Worm (Caenorhabditis elegans) whole organism, late embryonic: ENCODE measurements around the gene bnc-1.

Experiments
- C08G9.2 ChIP-seq: sonication (generic microtip); optimal IDR thresholded peaks from 2 replicates; lab custom pipeline; 2016; ENCODE audit warnings: mild to moderate bottlenecking, missing genetic modification characterization, moderate library complexity, missing compliant biosample characterization
- C38D4.7 ChIP-seq: fragments of 200-800 bp; sonication (Bioruptor generic); optimal IDR thresholded peaks from 2 replicates; lab custom pipeline; 2018; ENCODE audit warnings: mild to moderate bottlenecking, missing genetic modification characterization, moderate library complexity, missing compliant biosample characterization
- F13H6.1 ChIP-seq: sonication (generic microtip); optimal IDR thresholded peaks from 2 replicates; lab custom pipeline; 2016; ENCODE audit warnings: missing genetic modification characterization, missing compliant biosample characterization
- Y22D7AL.16 ChIP-seq: sonication (generic microtip); optimal IDR thresholded peaks from 2 replicates; lab custom pipeline; 2016; ENCODE audit warnings: missing genetic modification characterization, missing compliant biosample characterization
- ama-1 ChIP-seq: fragments of 150-350 bp; optimal IDR thresholded peaks from 2 replicates; lab custom pipeline; 2014
- ceh-14 ChIP-seq: sonication (generic microtip); optimal IDR thresholded peaks from 2 replicates; lab custom pipeline; 2016; ENCODE audit warnings: missing genotype, missing genetic modification characterization, missing compliant biosample characterization
- ceh-18 ChIP-seq: sonication (generic microtip); optimal IDR thresholded peaks from 2 replicates; lab custom pipeline; 2016; ENCODE audit warnings: missing genetic modification characterization, missing compliant biosample characterization
- ceh-19 ChIP-seq: fragments of 200-800 bp; sonication (Bioruptor generic); optimal IDR thresholded peaks from 2 replicates; lab custom pipeline; 2018; ENCODE audit warnings: mild to moderate bottlenecking, missing genetic modification characterization, missing compliant biosample characterization
- ceh-2 ChIP-seq: sonication (generic microtip); optimal IDR thresholded peaks from 2 replicates; lab custom pipeline; 2016; ENCODE audit warnings: missing genotype, missing genetic modification characterization, missing compliant biosample characterization
- ceh-22 ChIP-seq: sonication (generic microtip); optimal IDR thresholded peaks from 2 replicates; lab custom pipeline; 2017; ENCODE audit warnings: missing biosample characterization, missing genetic modification characterization
- ceh-30 ChIP-seq: fragments of 150-350 bp; optimal IDR thresholded peaks from 2 replicates; lab custom pipeline; 2014; ENCODE audit warnings: missing biosample characterization, missing genetic modification characterization
- ceh-31 ChIP-seq: sonication (generic microtip); optimal IDR thresholded peaks from 2 replicates; lab custom pipeline; 2016; ENCODE audit warnings: missing genetic modification characterization, missing compliant biosample characterization
- ceh-34 ChIP-seq: sonication (generic microtip); optimal IDR thresholded peaks from 2 replicates; lab custom pipeline; 2016; ENCODE audit warnings: mild to moderate bottlenecking, missing genetic modification characterization, missing compliant biosample characterization
- ceh-6 ChIP-seq: fragments of 200-800 bp; sonication (Bioruptor generic); optimal IDR thresholded peaks from 2 replicates; lab custom pipeline; 2018; ENCODE audit warnings: mild to moderate bottlenecking, missing genetic modification characterization, missing compliant biosample characterization
- ceh-9 ChIP-seq: sonication (generic microtip); optimal IDR thresholded peaks from 2 replicates; lab custom pipeline; 2016; ENCODE audit warnings: mild to moderate bottlenecking, missing genetic modification characterization, inconsistent platforms, missing compliant biosample characterization
- che-1 ChIP-seq: sonication (generic microtip); optimal IDR thresholded peaks from 2 replicates; lab custom pipeline; 2016; ENCODE audit warnings: mild to moderate bottlenecking, missing genetic modification characterization, missing compliant biosample characterization
- dve-1 ChIP-seq: sonication (generic microtip); optimal IDR thresholded peaks from 2 replicates; lab custom pipeline; 2017; ENCODE audit warnings: antibody characterized with exemption, mild to moderate bottlenecking, missing genetic modification characterization, missing compliant biosample characterization
- elt-2 ChIP-seq: sonication (generic microtip); optimal IDR thresholded peaks from 2 replicates; lab custom pipeline; 2016; ENCODE audit warnings: missing genetic modification reagents, missing genetic modification characterization, missing compliant biosample characterization
- elt-4 ChIP-seq: sonication (generic microtip); optimal IDR thresholded peaks from 2 replicates; lab custom pipeline; 2016; ENCODE audit warnings: missing genetic modification characterization, missing compliant biosample characterization
- eyg-1 ChIP-seq: sonication (generic microtip); optimal IDR thresholded peaks from 2 replicates; lab custom pipeline; 2016; ENCODE audit warnings: missing genotype, missing genetic modification characterization, missing compliant biosample characterization
- fkh-10 ChIP-seq: fragments of 150-350 bp; optimal IDR thresholded peaks from 2 replicates; lab custom pipeline; 2014; ENCODE audit warnings: missing biosample characterization, missing genetic modification reagents, missing genetic modification characterization
- fkh-6 ChIP-seq: sonication (generic microtip); optimal IDR thresholded peaks from 2 replicates; lab custom pipeline; 2016; ENCODE audit warnings: missing genetic modification characterization, missing compliant biosample characterization
- gmeb-2 ChIP-seq: sonication (generic microtip); optimal IDR thresholded peaks from 2 replicates; lab custom pipeline; 2016; ENCODE audit warnings: missing genetic modification characterization, inconsistent platforms, missing compliant biosample characterization
- hlh-13 ChIP-seq: fragments of 200-800 bp; sonication (Bioruptor generic); optimal IDR thresholded peaks from 2 replicates; lab custom pipeline; 2018; ENCODE audit warnings: mild to moderate bottlenecking, missing genetic modification characterization, missing compliant biosample characterization
- hlh-15 ChIP-seq: sonication (generic microtip); optimal IDR thresholded peaks from 2 replicates; lab custom pipeline; 2016; ENCODE audit warnings: missing genetic modification characterization, missing compliant biosample characterization
- hlh-30 ChIP-seq: sonication (generic microtip); optimal IDR thresholded peaks from 2 replicates; lab custom pipeline; 2017; ENCODE audit warnings: antibody characterized with exemption, missing genetic modification characterization, missing compliant biosample characterization; ENCODE audit not compliant: insufficient read depth
- hlh-6 ChIP-seq: sonication (generic microtip); optimal IDR thresholded peaks from 2 replicates; lab custom pipeline; 2016; ENCODE audit warnings: missing genotype, missing genetic modification characterization, missing compliant biosample characterization
- hlh-8 ChIP-seq: sonication (generic microtip); optimal IDR thresholded peaks from 2 replicates; lab custom pipeline; 2016; ENCODE audit warnings: missing genotype, missing genetic modification characterization, missing compliant biosample characterization
- mec-3 ChIP-seq: sonication (generic microtip); optimal IDR thresholded peaks from 2 replicates; lab custom pipeline; 2016; ENCODE audit warnings: borderline replicate concordance, missing genetic modification characterization, missing compliant biosample characterization
- nfya-1 ChIP-seq: sonication (generic microtip); optimal IDR thresholded peaks from 2 replicates; lab custom pipeline; 2017; ENCODE audit warnings: missing genetic modification characterization, mild to moderate bottlenecking, missing compliant biosample characterization, antibody characterized with exemption, moderate library complexity
- nhr-232 ChIP-seq: sonication (generic microtip); optimal IDR thresholded peaks from 2 replicates; lab custom pipeline; 2016; ENCODE audit warnings: missing genetic modification characterization, missing compliant biosample characterization
- pax-1 ChIP-seq: fragments of 150-350 bp; optimal IDR thresholded peaks from 2 replicates; lab custom pipeline; 2014; ENCODE audit warnings: missing biosample characterization, missing genetic modification characterization
- pha-2 ChIP-seq: sonication (generic microtip); optimal IDR thresholded peaks from 2 replicates; lab custom pipeline; 2017; ENCODE audit warnings: mild to moderate bottlenecking, missing genetic modification characterization, missing compliant biosample characterization
- pros-1 ChIP-seq: fragments of 150-350 bp; optimal IDR thresholded peaks from 2 replicates; lab custom pipeline; 2014; ENCODE audit warnings: missing biosample characterization, missing genetic modification reagents, missing genetic modification characterization
- ref-2 ChIP-seq: sonication (generic microtip); optimal IDR thresholded peaks from 2 replicates; lab custom pipeline; 2016; ENCODE audit warnings: missing genetic modification characterization, missing compliant biosample characterization
- rnt-1 ChIP-seq: sonication (generic microtip); optimal IDR thresholded peaks from 2 replicates; lab custom pipeline; 2016; ENCODE audit warnings: missing genetic modification characterization, missing compliant biosample characterization
- sox-4 ChIP-seq: sonication (generic microtip); optimal IDR thresholded peaks from 2 replicates; lab custom pipeline; 2017; ENCODE audit warnings: mild to moderate bottlenecking, missing genetic modification characterization, inconsistent platforms, missing compliant biosample characterization
- syd-9 ChIP-seq: sonication (generic microtip); optimal IDR thresholded peaks from 2 replicates; lab custom pipeline; 2016; ENCODE audit warnings: mild to moderate bottlenecking, missing genetic modification characterization, moderate library complexity, missing compliant biosample characterization
- tbx-2 ChIP-seq: sonication (generic microtip); optimal IDR thresholded peaks from 2 replicates; lab custom pipeline; 2016; ENCODE audit warnings: missing genetic modification characterization, missing compliant biosample characterization
- tbx-7 ChIP-seq: sonication (generic microtip); optimal IDR thresholded peaks from 2 replicates; lab custom pipeline; 2016; ENCODE audit warnings: missing genotype, missing genetic modification characterization, missing compliant biosample characterization
- unc-42 ChIP-seq: sonication (generic microtip); optimal IDR thresholded peaks from 2 replicates; lab custom pipeline; 2016; ENCODE audit warnings: missing genotype, missing genetic modification characterization, missing compliant biosample characterization
- unc-86 ChIP-seq: sonication (generic microtip); optimal IDR thresholded peaks from 2 replicates; lab custom pipeline; 2016; ENCODE audit warnings: missing genetic modification characterization, missing compliant biosample characterization
- zip-5 ChIP-seq: sonication (generic microtip); optimal IDR thresholded peaks from 2 replicates; lab custom pipeline; 2016; ENCODE audit warnings: missing genetic modification characterization, missing compliant biosample characterization
- ztf-16 ChIP-seq: sonication (generic microtip); optimal IDR thresholded peaks from 2 replicates; lab custom pipeline; 2017; ENCODE audit warnings: missing genetic modification characterization, missing compliant biosample characterization

Gene bnc-1

DNA sequence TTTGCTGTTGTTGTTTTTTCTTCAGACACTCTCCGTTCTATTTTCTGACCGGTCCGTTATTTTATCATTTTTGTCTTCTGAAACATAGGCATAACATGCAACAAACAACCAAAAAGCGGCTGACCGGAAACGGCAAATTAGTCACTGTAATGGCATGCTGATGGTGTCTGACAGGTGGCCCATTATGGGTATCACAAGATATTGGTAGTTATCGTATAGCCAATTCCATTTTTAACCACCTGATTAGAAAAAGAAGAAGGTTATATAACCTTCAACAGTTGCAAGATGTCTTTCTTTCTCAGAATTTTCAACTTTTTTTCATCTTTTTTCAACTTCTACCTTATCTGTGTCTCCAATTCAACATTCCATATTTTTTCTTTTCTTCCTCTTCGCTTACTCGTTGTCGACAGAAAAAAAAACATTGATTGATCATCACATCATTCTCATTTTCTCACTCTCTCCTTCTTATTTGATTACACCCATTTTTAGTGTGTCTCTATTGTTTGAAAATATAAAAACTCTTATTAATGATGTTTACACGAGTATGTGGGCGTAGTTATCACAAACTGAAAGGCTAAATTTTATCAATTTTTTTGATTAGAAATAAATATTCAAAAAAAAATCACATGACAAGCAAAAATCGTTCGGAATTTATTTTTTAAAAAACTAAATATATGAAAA is 24.1 kb upstream of the bnc-1 start:
- no peak for TF ChIP-seq pax-1 (tag; lab: Kevin White, UChicago)
- TF ChIP-seq hlh-6 (tag; lab: Kevin White, UChicago) = no peak
- no peak for TF ChIP-seq ceh-14 (tag; lab: Kevin White, UChicago)
- TF ChIP-seq unc-86 (tag; lab: Kevin White, UChicago) = no peak
- no peak for TF ChIP-seq hlh-13
- no peak for TF ChIP-seq nhr-232 (tag; lab: Kevin White, UChicago)
- TF ChIP-seq pros-1 (tag; lab: Kevin White, UChicago) = no peak
- TF ChIP-seq fkh-6 = no peak
- no peak for TF ChIP-seq elt-4 (tag; lab: Kevin White, UChicago)

DNA sequence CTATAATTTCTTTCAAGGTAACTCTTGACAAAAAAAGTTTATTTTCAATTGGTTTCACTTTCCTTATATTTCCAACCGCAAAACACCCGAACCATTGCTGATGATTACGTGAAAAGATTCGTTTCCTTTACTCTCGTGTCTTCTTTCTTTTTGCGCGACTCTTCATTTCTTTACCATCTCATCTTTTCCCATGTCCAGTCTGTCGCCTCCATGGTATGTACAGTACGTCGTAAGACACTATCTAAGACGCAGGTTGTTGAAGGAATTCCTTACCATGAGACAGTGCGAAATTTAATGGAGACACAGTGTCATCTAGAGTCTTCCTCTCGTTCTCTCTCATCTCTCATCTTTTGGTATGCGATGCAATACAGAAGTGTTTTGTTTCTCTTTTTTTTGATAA is 23.3 kb upstream of the bnc-1 start:
- peak; percentile 68 for TF ChIP-seq hlh-30 (tag; lab: Kevin White, UChicago)
- TF ChIP-seq tbx-2 (tag; lab: Kevin White, UChicago) = no peak
- TF ChIP-seq ceh-6 (GFP tag; lab: Kevin White, UChicago) = no peak
- peak; percentile 19 for TF ChIP-seq ceh-30 (tag; lab: Kevin White, UChicago)
- no peak for TF ChIP-seq ceh-9 (tag; lab: Kevin White, UChicago)
- TF ChIP-seq hlh-8 (tag; lab: Kevin White, UChicago) = no peak
- peak; percentile 55 for TF ChIP-seq nfya-1 (tag; lab: Kevin White, UChicago)
- no peak for TF ChIP-seq gmeb-2
- no peak for TF ChIP-seq C38D4.7 (GFP tag; lab: Kevin White, UChicago)
- TF ChIP-seq Y22D7AL.16 = no peak
- peak; percentile 23 for TF ChIP-seq elt-2 (tag; lab: Kevin White, UChicago)

DNA sequence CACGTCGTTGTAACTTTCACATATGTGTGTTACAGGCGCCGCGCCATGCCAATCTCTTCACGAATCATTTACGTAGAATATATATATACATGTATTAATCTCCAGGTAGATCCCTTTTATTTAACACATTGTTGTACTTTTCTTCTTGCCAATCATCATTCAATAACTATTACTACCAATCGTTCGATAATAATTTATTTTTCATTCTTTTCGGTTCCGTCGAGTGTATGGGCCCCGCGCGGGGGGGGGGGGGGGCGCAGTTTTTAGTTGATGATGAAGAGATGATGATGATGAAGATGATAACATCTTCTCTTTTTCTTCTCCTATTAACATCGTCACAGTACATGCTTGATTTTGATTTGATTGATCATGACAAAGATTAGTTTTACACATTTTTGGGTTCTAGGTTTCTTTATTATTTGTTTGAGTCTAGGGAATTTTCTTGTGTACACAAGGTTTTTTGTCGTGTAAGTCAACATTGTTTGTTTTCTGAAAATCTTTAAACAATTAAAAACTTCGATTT is 22.5 kb upstream of the bnc-1 start:
- TF ChIP-seq sox-4 (tag; lab: Kevin White, UChicago) (no peak), pha-2 (tag; lab: Kevin White, UChicago) (no peak), ceh-31 (tag; lab: Kevin White, UChicago) (no peak), che-1 (tag; lab: Kevin White, UChicago) (no peak), ceh-19 (GFP tag; lab: Kevin White, UChicago) (no peak), hlh-15 (tag; lab: Kevin White, UChicago) (no peak), mec-3 (tag; lab: Kevin White, UChicago) (no peak), pros-1 (tag; lab: Kevin White, UChicago) (no peak), unc-42 (tag; lab: Kevin White, UChicago) (no peak), pax-1 (tag; lab: Kevin White, UChicago) (no peak), fkh-6 (no peak), dve-1 (tag; lab: Kevin White, UChicago) (no peak), ref-2 (no peak), ceh-14 (tag; lab: Kevin White, UChicago) (no peak), rnt-1 (tag; lab: Kevin White, UChicago) (no peak), syd-9 (tag; lab: Kevin White, UChicago) (no peak), tbx-7 (tag; lab: Kevin White, UChicago) (no peak)

DNA sequence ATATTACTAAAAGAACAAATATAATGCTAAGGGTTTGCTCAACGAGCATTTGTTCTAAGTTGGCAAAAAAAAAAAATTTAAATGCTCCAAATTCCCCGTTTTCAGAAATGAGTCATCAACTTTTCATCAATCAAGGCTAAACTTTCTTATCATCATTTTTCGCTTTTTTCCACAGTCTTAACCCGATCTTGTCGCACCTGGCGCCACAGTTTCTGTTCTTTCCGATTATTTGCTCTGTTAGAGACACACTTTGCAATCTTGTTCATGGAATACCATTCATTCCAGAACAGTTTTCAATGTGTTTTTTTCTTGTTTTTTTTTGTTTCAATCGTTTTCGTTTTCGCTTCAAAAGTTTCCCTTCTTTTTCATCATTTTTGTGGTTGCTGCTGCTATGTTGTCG is 21.3 kb upstream of the bnc-1 start:
- TF ChIP-seq hlh-6 (tag; lab: Kevin White, UChicago) = no peak
- TF ChIP-seq pax-1 (tag; lab: Kevin White, UChicago) = no peak
- no peak for TF ChIP-seq nhr-232 (tag; lab: Kevin White, UChicago)
- no peak for TF ChIP-seq hlh-8 (tag; lab: Kevin White, UChicago)
- TF ChIP-seq zip-5 = no peak
- no peak for TF ChIP-seq ceh-31 (tag; lab: Kevin White, UChicago)
- TF ChIP-seq fkh-10 = no peak
- TF ChIP-seq ceh-18 (tag; lab: Kevin White, UChicago) = no peak
- TF ChIP-seq ceh-22 (tag; lab: Kevin White, UChicago) = no peak
- TF ChIP-seq C08G9.2 = no peak
- TF ChIP-seq ceh-6 (GFP tag; lab: Kevin White, UChicago) = no peak
- no peak for TF ChIP-seq F13H6.1 (tag; lab: Kevin White, UChicago)
- TF ChIP-seq ama-1 (lab: Kevin White, UChicago) = no peak
- no peak for TF ChIP-seq tbx-7 (tag; lab: Kevin White, UChicago)
- TF ChIP-seq eyg-1 = no peak
- TF ChIP-seq pros-1 (tag; lab: Kevin White, UChicago) = no peak
- TF ChIP-seq ceh-2 (tag; lab: Kevin White, UChicago) = no peak
- no peak for TF ChIP-seq ceh-34 (tag; lab: Kevin White, UChicago)
- TF ChIP-seq ztf-16 (tag; lab: Kevin White, UChicago) = no peak
- TF ChIP-seq ceh-30 (tag; lab: Kevin White, UChicago) = no peak
